Worm (Caenorhabditis elegans): Measurements from ENCODE around the gene dnj-23.
A peak's percentile ranks its signal among the peaks of the same experiment; 100 is the strongest.

The dnj-23 gene

DNA sequence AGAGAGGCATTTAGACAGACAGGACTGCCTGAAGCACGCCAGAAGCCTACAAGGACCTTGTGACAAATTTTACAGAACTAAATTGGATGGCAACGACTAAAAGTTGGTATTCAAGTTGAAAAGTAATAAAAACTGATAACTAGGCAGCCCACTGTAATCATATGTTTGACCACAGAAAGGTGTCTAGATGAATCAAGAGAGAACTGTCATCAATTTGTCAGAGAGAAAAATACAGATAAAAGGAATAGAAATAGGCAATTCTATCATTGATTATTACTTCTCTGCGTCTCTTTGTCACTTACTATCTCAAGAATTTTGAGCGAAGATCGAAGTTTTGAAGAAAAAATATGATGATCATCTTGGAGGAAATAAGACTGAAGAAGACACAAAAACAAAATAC is 15.5 kb downstream of the dnj-23 start:
- no peak for TF ChIP-seq ceh-16 (tag; optimal IDR thresholded peaks at IDR 0.05)
- no peak for TF ChIP-seq nhr-67 (tag; optimal IDR thresholded peaks at IDR 0.05)
- TF ChIP-seq elt-2 (tag; optimal IDR thresholded peaks at IDR 0.05): peak; percentile 57
- TF ChIP-seq ceh-28 (tag; optimal IDR thresholded peaks at IDR 0.05): peak; percentile 34
- no peak for TF ChIP-seq elt-1 (tag; optimal IDR thresholded peaks at IDR 0.05)
- TF ChIP-seq elt-3 (tag; optimal IDR thresholded peaks at IDR 0.05): no peak
- no peak for TF ChIP-seq daf-12 (tag; optimal IDR thresholded peaks at IDR 0.05)
- TF ChIP-seq lin-15B (tag; optimal IDR thresholded peaks at IDR 0.05): no peak
- no peak for TF ChIP-seq nhr-43 (tag; optimal IDR thresholded peaks at IDR 0.05; ENCODE audit: poor library complexity, severe bottlenecking)
- no peak for TF ChIP-seq R02D3.7 (tag; optimal IDR thresholded peaks at IDR 0.05)
- no peak for TF ChIP-seq skn-1 (tag; optimal IDR thresholded peaks at IDR 0.05)
- no peak for TF ChIP-seq fkh-2 (tag; optimal IDR thresholded peaks at IDR 0.05)
- TF ChIP-seq fkh-10 (GFP tag; optimal IDR thresholded peaks at IDR 0.05): no peak
- TF ChIP-seq pqm-1 (tag; optimal IDR thresholded peaks at IDR 0.05): peak; percentile 67
- no peak for TF ChIP-seq jun-1 (tag; optimal IDR thresholded peaks at IDR 0.05)
- no peak for TF ChIP-seq aly-2 (tag; optimal IDR thresholded peaks at IDR 0.05)
- TF ChIP-seq ama-1 (optimal IDR thresholded peaks at IDR 0.05): no peak
- no peak for TF ChIP-seq nhr-76 (tag; optimal IDR thresholded peaks at IDR 0.05)
- TF ChIP-seq zag-1 (tag; optimal IDR thresholded peaks at IDR 0.05): no peak
- TF ChIP-seq nhr-77 (tag; optimal IDR thresholded peaks at IDR 0.05): no peak

DNA sequence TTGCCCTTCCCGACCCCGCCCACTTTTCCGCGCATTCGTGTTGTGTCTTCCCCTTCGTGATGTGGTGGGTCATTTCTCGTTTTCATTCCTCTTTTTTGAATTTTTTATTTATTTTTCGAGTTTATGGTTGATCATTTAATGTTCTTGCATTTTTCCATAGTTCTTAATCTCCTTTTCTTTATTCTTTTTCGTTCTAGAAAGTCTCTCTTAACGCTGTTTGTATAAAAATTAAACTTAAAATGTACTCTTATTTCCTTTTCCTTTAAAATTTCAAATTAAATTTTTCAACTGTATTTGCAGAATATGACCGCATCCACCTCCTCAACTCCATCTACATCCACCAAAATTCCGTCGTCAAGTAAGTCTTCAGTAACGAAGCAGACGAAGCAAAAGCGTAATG is 22.1 kb downstream of the dnj-23 start, which contains the start of gene hlh-3:
TSS of gene hlh-3 (plus strand) at position 301 of the 400 bp plus-strand sequence.
- TF ChIP-seq daf-12 (tag; optimal IDR thresholded peaks at IDR 0.05): no peak
- TF ChIP-seq hmg-11 (tag; optimal IDR thresholded peaks at IDR 0.05): no peak
- no peak for TF ChIP-seq nhr-43 (tag; optimal IDR thresholded peaks at IDR 0.05; ENCODE audit: poor library complexity, severe bottlenecking)
- TF ChIP-seq fos-1 (tag; optimal IDR thresholded peaks at IDR 0.05): no peak
- no peak for TF ChIP-seq nhr-237 (tag; optimal IDR thresholded peaks at IDR 0.05)
- no peak for TF ChIP-seq nhr-23 (tag; optimal IDR thresholded peaks at IDR 0.05)
- no peak for TF ChIP-seq nhr-12 (tag; optimal IDR thresholded peaks at IDR 0.05)
- no peak for TF ChIP-seq R02D3.7 (tag; optimal IDR thresholded peaks at IDR 0.05)
- TF ChIP-seq egl-5 (tag; optimal IDR thresholded peaks at IDR 0.05): no peak
- TF ChIP-seq lin-15B (tag; optimal IDR thresholded peaks at IDR 0.05): no peak
- no peak for TF ChIP-seq nhr-67 (tag; optimal IDR thresholded peaks at IDR 0.05)
- TF ChIP-seq zag-1 (tag; optimal IDR thresholded peaks at IDR 0.05): no peak
- TF ChIP-seq egl-27 (tag; optimal IDR thresholded peaks at IDR 0.05): no peak
- no peak for TF ChIP-seq elt-3 (tag; optimal IDR thresholded peaks at IDR 0.05)
- TF ChIP-seq unc-62 (GFP tag; optimal IDR thresholded peaks at IDR 0.05): no peak
- no peak for TF ChIP-seq nfya-1 (tag; optimal IDR thresholded peaks at IDR 0.05; ENCODE audit: insufficient read depth)
- no peak for TF ChIP-seq mml-1 (tag; optimal IDR thresholded peaks at IDR 0.05)
- no peak for TF ChIP-seq ztf-11 (tag; optimal IDR thresholded peaks at IDR 0.05)
- TF ChIP-seq ztf-4 (tag; optimal IDR thresholded peaks at IDR 0.05): no peak

DNA sequence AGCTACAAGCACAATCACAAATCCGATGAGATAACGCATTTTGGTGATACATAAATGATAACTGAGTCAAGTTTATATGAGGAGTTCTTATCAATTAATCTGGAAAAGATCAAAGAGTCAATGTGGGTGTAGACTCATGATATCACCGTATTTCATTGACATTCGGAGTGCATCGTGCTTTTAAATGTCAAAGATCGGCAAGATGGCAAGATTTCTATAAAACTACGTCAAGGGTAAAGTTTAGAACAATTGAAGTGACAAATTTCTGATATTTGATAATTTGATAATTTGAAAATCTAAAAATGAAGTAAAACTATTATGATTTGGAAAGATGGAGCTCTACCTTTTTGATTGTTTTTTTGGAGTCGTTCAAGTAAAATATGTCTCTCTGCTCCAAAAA is 25.3 kb downstream of the dnj-23 start, which contains the start of gene sysm-1:
TSS of gene sysm-1 (minus strand) at position 101 of the 400 bp plus-strand sequence.
- TF ChIP-seq fkh-10 (GFP tag; optimal IDR thresholded peaks at IDR 0.05): no peak
- no peak for TF ChIP-seq ceh-28 (tag; optimal IDR thresholded peaks at IDR 0.05)
- TF ChIP-seq snpc-4 (tag; optimal IDR thresholded peaks at IDR 0.05): no peak
- no peak for TF ChIP-seq pha-4 (tag; optimal IDR thresholded peaks at IDR 0.05)
- peak; percentile 27 for TF ChIP-seq elt-2 (tag; optimal IDR thresholded peaks at IDR 0.05)
- no peak for TF ChIP-seq ceh-16 (tag; optimal IDR thresholded peaks at IDR 0.05)
- TF ChIP-seq jun-1 (tag; optimal IDR thresholded peaks at IDR 0.05): no peak

DNA sequence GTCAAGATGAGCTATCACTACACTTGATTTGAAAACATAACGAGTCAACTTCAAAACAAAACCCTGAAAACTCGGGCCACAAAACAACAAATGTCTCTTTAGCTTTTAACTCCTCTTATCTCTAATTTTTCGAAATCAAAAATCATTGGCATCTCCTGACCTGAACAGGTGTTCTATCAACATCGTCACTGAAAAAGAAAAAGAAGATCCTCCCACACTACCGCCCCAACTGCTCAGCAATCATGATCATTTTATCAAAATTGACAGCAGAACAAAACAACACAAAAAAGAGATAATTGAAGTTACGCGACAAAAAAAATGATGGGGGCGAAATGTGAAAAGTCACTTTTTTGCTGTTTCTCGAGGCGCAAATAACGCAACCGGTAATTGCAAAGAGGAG is 30.0 kb downstream of the dnj-23 start:
- TF ChIP-seq jun-1 (tag; optimal IDR thresholded peaks at IDR 0.05): no peak
- peak; percentile 11 for TF ChIP-seq nfya-1 (tag; optimal IDR thresholded peaks at IDR 0.05; ENCODE audit: insufficient read depth)

DNA sequence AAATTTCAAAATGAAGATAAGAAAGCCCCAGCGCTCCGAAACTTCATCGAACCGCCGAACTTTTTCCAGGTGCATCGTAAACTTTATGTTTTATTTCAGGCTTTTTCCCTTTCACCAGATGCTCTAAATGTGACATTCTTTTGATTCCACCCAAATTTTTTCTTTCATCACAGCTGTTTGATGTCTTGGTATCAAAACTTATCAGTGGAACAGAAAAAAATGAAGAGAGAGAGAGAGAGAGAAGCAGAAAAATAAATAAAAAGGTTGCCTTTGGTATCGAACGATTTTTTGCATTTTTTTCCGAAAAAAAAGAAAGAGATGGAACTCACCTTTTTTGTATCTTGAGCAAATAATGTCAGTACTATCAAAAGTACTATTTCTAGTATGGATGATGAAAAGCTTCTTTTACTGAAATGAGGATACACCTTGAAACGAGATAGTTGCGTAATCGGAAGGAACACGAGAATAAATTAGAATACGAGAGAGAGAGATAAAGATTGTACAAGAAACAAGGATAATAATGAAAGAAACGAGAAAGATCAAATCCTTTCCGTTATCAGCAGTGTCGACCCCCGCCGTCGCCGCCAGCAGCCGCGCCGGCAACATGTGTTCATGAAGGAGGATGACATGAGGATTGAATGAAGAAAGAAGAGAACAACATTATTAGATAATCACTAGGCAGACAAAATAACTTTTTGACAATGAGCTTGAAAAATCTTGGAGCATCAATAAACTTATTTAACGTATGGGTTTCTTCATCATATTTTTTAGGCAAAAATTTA is 32.1 kb downstream of the dnj-23 start:
- TF ChIP-seq pha-4 (tag; optimal IDR thresholded peaks at IDR 0.05) (peak; percentile 60), nhr-76 (tag; optimal IDR thresholded peaks at IDR 0.05) (no peak), hmg-11 (tag; optimal IDR thresholded peaks at IDR 0.05) (no peak), elt-2 (tag; optimal IDR thresholded peaks at IDR 0.05) (peak; percentile 41)

Measured in whole organism, L3 larva.